Worm (Caenorhabditis elegans) whole organism, L1 larva: ENCODE results near the gene chst-1.

Experiments used
- C04F5.9 ChIP-seq: sonication (generic microtip); optimal IDR thresholded peaks from 2 replicates; lab custom pipeline; 2016; ENCODE audit warnings: missing genetic modification characterization, missing compliant biosample characterization
- C16A3.4 ChIP-seq: fragments of 150-350 bp; optimal IDR thresholded peaks from 2 replicates; lab custom pipeline; 2014; ENCODE audit warnings: missing biosample characterization, missing genetic modification characterization
- C34B4.2 ChIP-seq: sonication (generic microtip); optimal IDR thresholded peaks from 2 replicates; lab custom pipeline; 2017; ENCODE audit warnings: mild to moderate bottlenecking, missing genetic modification characterization, missing compliant biosample characterization
- F16B12.6 ChIP-seq: fragments of 150-350 bp; optimal IDR thresholded peaks from 2 replicates; lab custom pipeline; 2014; ENCODE audit warnings: missing biosample characterization, missing genetic modification characterization
- aha-1 ChIP-seq: fragments of 150-350 bp; optimal IDR thresholded peaks from 2 replicates; lab custom pipeline; 2014; ENCODE audit warnings: missing biosample characterization, missing genetic modification characterization
- aly-2 ChIP-seq: fragments of 150-350 bp; optimal IDR thresholded peaks from 2 replicates; lab custom pipeline; 2014; ENCODE audit warnings: missing biosample characterization, missing genetic modification characterization
- ceh-8 ChIP-seq: fragments of 200-800 bp; sonication (Bioruptor generic); optimal IDR thresholded peaks from 2 replicates; lab custom pipeline; 2018; ENCODE audit warnings: mild to moderate bottlenecking, missing genetic modification characterization, moderate library complexity, missing compliant biosample characterization
- ces-1 ChIP-seq: fragments of 150-350 bp; optimal IDR thresholded peaks from 2 replicates; lab custom pipeline; 2014; ENCODE audit warnings: missing biosample characterization, missing genetic modification reagents, missing genetic modification characterization
- dpl-1 ChIP-seq, 3 experiments: fragments of 150-350 bp in 2 of 3; sonication (generic microtip) in 1 of 3; optimal IDR thresholded peaks; 2 replicates each; lab custom pipeline; 2014 to 2017; ENCODE audit warnings: missing biosample characterization in 3 of 3, missing genetic modification characterization in 3 of 3, missing genetic modification reagents in 3 of 3
- dsc-1 ChIP-seq: sonication (generic microtip); optimal IDR thresholded peaks from 2 replicates; lab custom pipeline; 2016; ENCODE audit warnings: mild to moderate bottlenecking, missing genetic modification characterization, missing compliant biosample characterization
- efl-1 ChIP-seq, 4 experiments: fragments of 150-350 bp; optimal IDR thresholded peaks in 3 of 4; peaks in 1 of 4; 1 replicate in 1 of 4; 2 replicates in 3 of 4; lab custom pipeline; 2014; ENCODE audit warnings: missing biosample characterization in 2 of 4, missing genetic modification characterization in 2 of 4, missing genetic modification reagents in 2 of 4
- egl-13 ChIP-seq: sonication (generic microtip); optimal IDR thresholded peaks from 2 replicates; lab custom pipeline; 2016; ENCODE audit warnings: missing genotype, missing genetic modification reagents, missing genetic modification characterization, missing compliant biosample characterization
- egl-27 ChIP-seq, 2 experiments: fragments of 150-350 bp in 1 of 2; sonication (generic microtip); optimal IDR thresholded peaks; 3 replicates each; lab custom pipeline; 2017 to 2018; ENCODE audit warnings: missing biosample characterization in 2 of 2, missing genetic modification characterization in 2 of 2, missing genetic modification reagents in 2 of 2
- elt-2 ChIP-seq: sonication (generic microtip); optimal IDR thresholded peaks from 2 replicates; lab custom pipeline; 2016; ENCODE audit warnings: missing genetic modification characterization, mild to moderate bottlenecking, inconsistent platforms, missing compliant biosample characterization, missing genetic modification reagents
- fkh-4 ChIP-seq: sonication (generic microtip); optimal IDR thresholded peaks from 2 replicates; lab custom pipeline; 2016; ENCODE audit warnings: missing compliant biosample characterization, missing genetic modification characterization, borderline replicate concordance
- fkh-8 ChIP-seq: sonication (generic microtip); optimal IDR thresholded peaks from 2 replicates; lab custom pipeline; 2016; ENCODE audit warnings: mild to moderate bottlenecking, missing genetic modification characterization, missing compliant biosample characterization
- fos-1 ChIP-seq: fragments of 150-350 bp; optimal IDR thresholded peaks from 2 replicates; lab custom pipeline; 2014; ENCODE audit warnings: missing biosample characterization, missing genetic modification characterization
- grh-1 ChIP-seq: fragments of 200-800 bp; sonication (Bioruptor generic); IDR thresholded peaks from 2 replicates; pipeline ENCODE4 v1.3.6; 2022; ENCODE audit warnings: missing genetic modification reagents, missing genetic modification characterization, missing compliant biosample characterization
- hlh-4 ChIP-seq: sonication (generic microtip); optimal IDR thresholded peaks from 2 replicates; lab custom pipeline; 2016; ENCODE audit warnings: mild to moderate bottlenecking, missing genetic modification characterization, missing compliant biosample characterization
- jun-1 ChIP-seq: fragments of 150-350 bp; optimal IDR thresholded peaks from 2 replicates; lab custom pipeline; 2014; ENCODE audit warnings: missing biosample characterization, missing genetic modification reagents, missing genetic modification characterization
- lin-13 ChIP-seq: fragments of 150-350 bp; optimal IDR thresholded peaks from 2 replicates; lab custom pipeline; 2014; ENCODE audit warnings: missing biosample characterization, missing genetic modification reagents, missing genetic modification characterization
- lin-14 ChIP-seq: fragments of 200-800 bp; sonication (Bioruptor generic); optimal IDR thresholded peaks from 2 replicates; lab custom pipeline; 2018; ENCODE audit warnings: mild to moderate bottlenecking, missing genetic modification characterization, moderate library complexity, missing compliant biosample characterization
- lin-15B ChIP-seq: fragments of 150-350 bp; sonication (generic microtip); optimal IDR thresholded peaks from 3 replicates; lab custom pipeline; 2014; ENCODE audit warnings: missing biosample characterization, missing genetic modification characterization
- lin-35 ChIP-seq, 2 experiments: fragments of 150-350 bp; optimal IDR thresholded peaks; 2 replicates each; lab custom pipeline; 2014; ENCODE audit warnings: missing biosample characterization in 2 of 2, missing genetic modification characterization in 2 of 2, missing genetic modification reagents in 2 of 2
- lsy-2 ChIP-seq, 2 experiments: fragments of 150-350 bp; optimal IDR thresholded peaks; 2 replicates each; lab custom pipeline; 2014; ENCODE audit warnings: missing biosample characterization in 2 of 2, missing genetic modification characterization in 2 of 2
- mab-9 ChIP-seq: fragments of 200-800 bp; sonication (Bioruptor generic); IDR thresholded peaks from 2 replicates; pipeline ENCODE4 v1.3.6; 2022; ENCODE audit warnings: missing genetic modification reagents, missing genetic modification characterization, missing compliant biosample characterization
- mef-2 ChIP-seq: fragments of 150-350 bp; optimal IDR thresholded peaks from 2 replicates; lab custom pipeline; 2014; ENCODE audit warnings: missing biosample characterization, missing genetic modification characterization
- nhr-11 ChIP-seq: fragments of 150-350 bp; optimal IDR thresholded peaks from 2 replicates; lab custom pipeline; 2014; ENCODE audit warnings: missing biosample characterization, missing genetic modification characterization
- nhr-19 ChIP-seq: fragments of 200-800 bp; sonication (Bioruptor generic); conservative IDR thresholded peaks from 2 replicates; pipeline ENCODE4 v1.3.6; 2022; ENCODE audit warnings: missing genetic modification characterization, missing compliant biosample characterization
- nhr-20 ChIP-seq: sonication (generic microtip); optimal IDR thresholded peaks from 2 replicates; lab custom pipeline; 2016; ENCODE audit warnings: mild to moderate bottlenecking, missing genetic modification characterization, missing compliant biosample characterization
- nhr-28 ChIP-seq: fragments of 150-350 bp; optimal IDR thresholded peaks from 2 replicates; lab custom pipeline; 2014; ENCODE audit warnings: missing biosample characterization, missing genetic modification characterization
- nhr-71 ChIP-seq: sonication (generic microtip); optimal IDR thresholded peaks from 2 replicates; lab custom pipeline; 2016; ENCODE audit warnings: mild to moderate bottlenecking, missing genetic modification characterization, moderate library complexity, missing compliant biosample characterization
- nhr-76 ChIP-seq: sonication (generic microtip); optimal IDR thresholded peaks from 2 replicates; lab custom pipeline; 2017; ENCODE audit warnings: missing biosample characterization, missing genetic modification characterization
- pag-3 ChIP-seq: sonication (generic microtip); optimal IDR thresholded peaks from 2 replicates; lab custom pipeline; 2017; ENCODE audit warnings: missing genetic modification characterization, mild to moderate bottlenecking, missing compliant biosample characterization, antibody characterized with exemption, borderline replicate concordance; ENCODE audit not compliant: insufficient read depth
- pax-3 ChIP-seq: fragments of 200-800 bp; sonication (Bioruptor generic); optimal IDR thresholded peaks from 2 replicates; lab custom pipeline; 2018; ENCODE audit warnings: mild to moderate bottlenecking, missing genetic modification characterization, moderate library complexity, missing compliant biosample characterization
- snpc-4 ChIP-seq: fragments of 150-350 bp; optimal IDR thresholded peaks from 2 replicates; lab custom pipeline; 2014; ENCODE audit warnings: missing biosample characterization, missing genetic modification characterization
- snu-23 ChIP-seq: sonication (generic microtip); optimal IDR thresholded peaks from 2 replicates; lab custom pipeline; 2016; ENCODE audit warnings: missing genetic modification characterization, missing compliant biosample characterization
- sptf-1 ChIP-seq: fragments of 150-350 bp; optimal IDR thresholded peaks from 2 replicates; lab custom pipeline; 2014; ENCODE audit warnings: missing biosample characterization, missing genetic modification characterization
- sup-37 ChIP-seq: fragments of 200-800 bp; sonication (Bioruptor generic); optimal IDR thresholded peaks from 2 replicates; lab custom pipeline; 2018; ENCODE audit warnings: mild to moderate bottlenecking, missing genetic modification characterization, missing compliant biosample characterization
- swsn-7 ChIP-seq: sonication (generic microtip); optimal IDR thresholded peaks from 2 replicates; lab custom pipeline; 2016; ENCODE audit warnings: missing genetic modification characterization, missing compliant biosample characterization
- tlp-1 ChIP-seq: fragments of 150-350 bp; optimal IDR thresholded peaks from 2 replicates; lab custom pipeline; 2014; ENCODE audit warnings: missing biosample characterization, missing genetic modification characterization
- unc-62 ChIP-seq: fragments of 150-350 bp; optimal IDR thresholded peaks from 2 replicates; lab custom pipeline; 2014; ENCODE audit warnings: missing biosample characterization, missing genetic modification reagents, missing genetic modification characterization
- unc-98 ChIP-seq: fragments of 200-800 bp; sonication (Bioruptor generic); IDR thresholded peaks from 2 replicates; pipeline ENCODE4 v1.3.6; 2022; ENCODE audit warnings: missing genetic modification characterization, missing compliant biosample characterization
- vab-15 ChIP-seq: sonication (generic microtip); optimal IDR thresholded peaks from 2 replicates; lab custom pipeline; 2017; ENCODE audit warnings: missing genotype, mild to moderate bottlenecking, missing genetic modification characterization, missing compliant biosample characterization
- zip-4 ChIP-seq: fragments of 200-800 bp; sonication (Bioruptor generic); optimal IDR thresholded peaks from 2 replicates; lab custom pipeline; 2018; ENCODE audit warnings: mild to moderate bottlenecking, missing genetic modification characterization, moderate library complexity, missing compliant biosample characterization
- ztf-11 ChIP-seq, 2 experiments: sonication (generic microtip); optimal IDR thresholded peaks; 2 replicates each; lab custom pipeline; 2016 to 2017; ENCODE audit warnings: missing genetic modification characterization in 2 of 2, missing biosample characterization in 1 of 2, missing compliant biosample characterization in 1 of 2

chst-1 gene

DNA sequence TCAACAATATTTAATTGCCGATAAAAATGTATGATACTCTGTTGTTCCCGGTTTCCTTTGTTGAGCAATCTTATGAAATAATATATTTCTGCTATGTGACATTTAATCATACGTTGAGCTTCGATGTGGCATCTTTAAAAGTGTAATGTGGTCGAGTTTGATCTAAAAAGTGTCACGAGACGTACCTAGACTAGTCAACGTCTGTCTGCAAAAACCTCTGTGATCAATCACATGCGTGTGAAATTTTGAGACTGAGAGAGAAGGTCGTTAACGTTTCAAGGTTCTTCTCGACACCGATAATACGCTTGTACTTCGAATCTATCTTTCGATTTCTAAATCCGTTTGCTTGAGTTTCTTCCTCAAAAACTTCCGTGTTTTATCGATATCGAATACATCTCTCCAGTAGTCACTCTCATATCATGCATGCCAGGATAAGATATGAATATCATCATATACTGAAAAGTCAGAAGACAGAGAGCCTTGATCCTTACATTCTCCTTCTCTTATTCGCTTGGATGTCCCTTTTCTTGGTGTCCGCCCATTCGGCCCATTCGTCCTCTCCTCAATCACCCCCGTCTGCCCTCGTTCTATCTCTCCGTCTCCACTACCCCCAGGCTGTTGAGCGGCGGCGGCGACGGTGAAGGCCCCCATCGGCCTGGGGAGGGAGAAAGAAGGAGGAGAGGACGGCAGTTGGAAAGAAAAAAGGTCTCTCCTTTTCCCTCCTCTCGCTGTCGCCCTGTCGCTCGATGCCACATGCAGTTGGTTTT is 21.7 kb upstream of the chst-1 start (continued):
- TF ChIP-seq unc-98 (GFP tag; lab: Robert Waterston, UW), result no peak
- peak; percentile 87 for TF ChIP-seq snu-23 (GFP tag; lab: Kevin White, UChicago)
- TF ChIP-seq mef-2 (tag; lab: Kevin White, UChicago), result no peak

- TF ChIP-seq efl-1 (optimal IDR thresholded peaks at IDR 0.05; lab: Kevin White, UChicago) (no peak), efl-1 (GFP tag; optimal IDR thresholded peaks at IDR 0.05 in 1 of 2; lab: Kevin White, UChicago) (peak in 1 of 2 experiments; percentile 74), nhr-28 (tag; lab: Kevin White, UChicago) (no peak)
Measured at ce11 chrII:8127794-8128193, 21.0 kb upstream of the chst-1 start.

DNA sequence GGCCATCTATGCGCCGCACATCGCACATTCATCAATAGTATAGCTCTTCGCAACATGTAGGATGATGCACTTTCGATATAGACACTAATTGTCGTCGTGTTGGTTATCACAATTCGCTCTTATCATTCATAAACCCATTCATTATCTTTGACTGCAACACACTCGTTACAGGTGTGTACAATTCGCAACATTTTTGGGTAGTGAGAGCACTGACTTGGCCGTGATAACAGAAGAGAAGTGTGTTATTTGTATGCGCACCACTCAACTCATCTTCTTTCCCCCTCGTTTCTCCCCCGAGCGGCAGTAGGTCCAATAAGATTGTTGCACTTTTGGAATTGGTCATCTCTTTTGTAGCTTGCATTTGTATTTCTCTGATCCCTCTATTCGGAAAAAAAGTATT is 20.5 kb upstream of the chst-1 start:
- TF ChIP-seq elt-2 (tag; lab: Kevin White, UChicago) (peak; percentile 68), nhr-19 (GFP tag; lab: Robert Waterston, UW) (no peak), fkh-4 (tag; lab: Kevin White, UChicago) (no peak), lin-13 (GFP tag; lab: Kevin White, UChicago) (no peak), dpl-1 (GFP tag; optimal IDR thresholded peaks at IDR 0.05; lab: Kevin White, UChicago) (no peak), lin-14 (GFP tag; lab: Kevin White, UChicago) (peak; percentile 7), grh-1 (GFP tag; lab: Robert Waterston, UW) (no peak), snu-23 (GFP tag; lab: Kevin White, UChicago) (no peak), zip-4 (GFP tag; lab: Kevin White, UChicago) (no peak), nhr-20 (tag; lab: Kevin White, UChicago) (no peak), lin-15B (tag; lab: Kevin White, UChicago) (no peak), fkh-8 (no peak), egl-13 (no peak), jun-1 (tag; lab: Kevin White, UChicago) (no peak), unc-62 (GFP tag; lab: Kevin White, UChicago) (no peak), pag-3 (no peak), nhr-76 (no peak), C16A3.4 (tag; lab: Kevin White, UChicago) (no peak), sup-37 (GFP tag; lab: Kevin White, UChicago) (no peak), mab-9 (no peak), nhr-71 (tag; lab: Kevin White, UChicago) (no peak), swsn-7 (no peak), dsc-1 (tag; lab: Kevin White, UChicago) (no peak), aha-1 (tag; lab: Kevin White, UChicago) (no peak), tlp-1 (tag; lab: Kevin White, UChicago) (no peak), efl-1 (optimal IDR thresholded peaks at IDR 0.05; lab: Kevin White, UChicago) (no peak), efl-1 (GFP tag; optimal IDR thresholded peaks at IDR 0.05 in 1 of 2; lab: Kevin White, UChicago) (no peak), lsy-2 (tag; optimal IDR thresholded peaks at IDR 0.05; lab: Kevin White, UChicago) (peak in 1 of 2 experiments; percentile 4), fos-1 (no peak), aly-2 (tag; lab: Kevin White, UChicago) (no peak), ces-1 (GFP tag; lab: Kevin White, UChicago) (no peak), mef-2 (tag; lab: Kevin White, UChicago) (no peak), snpc-4 (tag; lab: Kevin White, UChicago) (no peak), C34B4.2 (tag; lab: Kevin White, UChicago) (no peak), lin-35 (GFP tag; optimal IDR thresholded peaks at IDR 0.05; lab: Kevin White, UChicago) (peak in 1 of 2 experiments; percentile 36), F16B12.6 (tag; lab: Kevin White, UChicago) (no peak), ceh-8 (GFP tag; lab: Kevin White, UChicago) (no peak), pax-3 (tag; lab: Kevin White, UChicago) (no peak), sptf-1 (no peak), nhr-11 (no peak), C04F5.9 (tag; lab: Kevin White, UChicago) (no peak), hlh-4 (tag; lab: Kevin White, UChicago) (no peak), egl-27 (tag; optimal IDR thresholded peaks at IDR 0.05; lab: Kevin White, UChicago) (no peak), ztf-11 (tag; optimal IDR thresholded peaks at IDR 0.05; lab: Kevin White, UChicago) (no peak), vab-15 (no peak)
